Worm (Caenorhabditis elegans): ENCODE data around the gene K01A12.2.

Gene K01A12.2

ce11 chrX:8602722-8603427 is 10.3 kb upstream of the K01A12.2 start:
- TF ChIP-seq nhr-76 (tag; optimal IDR thresholded peaks at IDR 0.05) (no peak), mab-5 (tag; optimal IDR thresholded peaks at IDR 0.05) (no peak), sem-2 (GFP tag; optimal IDR thresholded peaks at IDR 0.05) (no peak), cnd-1 (tag; optimal IDR thresholded peaks at IDR 0.05) (no peak), nhr-12 (tag; optimal IDR thresholded peaks at IDR 0.05) (no peak), sptf-1 (tag; optimal IDR thresholded peaks at IDR 0.05) (peak; percentile 79), elt-1 (tag; optimal IDR thresholded peaks at IDR 0.05; ENCODE audit: borderline replicate concordance, insufficient read depth) (no peak), unc-39 (tag; optimal IDR thresholded peaks at IDR 0.05) (no peak), nhr-28 (tag; optimal IDR thresholded peaks at IDR 0.05) (no peak), lsy-2 (tag; optimal IDR thresholded peaks at IDR 0.05) (no peak), unc-120 (tag; optimal IDR thresholded peaks at IDR 0.05; ENCODE audit: poor library complexity, severe bottlenecking) (peak; percentile 21), bed-3 (GFP tag; optimal IDR thresholded peaks at IDR 0.05) (no peak), ceh-39 (tag; optimal IDR thresholded peaks at IDR 0.05) (no peak), ces-1 (GFP tag; optimal IDR thresholded peaks at IDR 0.05) (no peak), lin-32 (GFP tag; optimal IDR thresholded peaks at IDR 0.05) (no peak), blmp-1 (tag; optimal IDR thresholded peaks at IDR 0.05) (no peak), unc-62 (GFP tag; optimal IDR thresholded peaks at IDR 0.05) (no peak), mep-1 (tag; optimal IDR thresholded peaks at IDR 0.05) (no peak), mls-2 (tag; optimal IDR thresholded peaks at IDR 0.05) (peak; percentile 53), lin-13 (tag; optimal IDR thresholded peaks at IDR 0.05) (no peak), ceh-43 (GFP tag; optimal IDR thresholded peaks at IDR 0.05) (peak; percentile 55), pha-4 (tag; optimal IDR thresholded peaks at IDR 0.05) (no peak), M03D4.4 (tag; optimal IDR thresholded peaks at IDR 0.05) (peak; percentile 62), hlh-1 (tag; optimal IDR thresholded peaks at IDR 0.05) (no peak), tbx-8 (GFP tag; optimal IDR thresholded peaks at IDR 0.05) (no peak), flh-1 (GFP tag; optimal IDR thresholded peaks at IDR 0.05) (no peak), zip-8 (tag; optimal IDR thresholded peaks at IDR 0.05) (no peak), nhr-237 (tag; optimal IDR thresholded peaks at IDR 0.05) (no peak), nhr-2 (tag; optimal IDR thresholded peaks at IDR 0.05) (no peak), ztf-11 (tag; optimal IDR thresholded peaks at IDR 0.05) (no peak), ham-2 (GFP tag; optimal IDR thresholded peaks at IDR 0.05) (no peak), drap-1 (GFP tag; optimal IDR thresholded peaks at IDR 0.05) (no peak), snpc-4 (tag; optimal IDR thresholded peaks at IDR 0.05) (no peak), elt-3 (tag; optimal IDR thresholded peaks at IDR 0.05) (no peak), ceh-83 (GFP tag; optimal IDR thresholded peaks at IDR 0.05) (peak; percentile 63)

- no peak for TF ChIP-seq sptf-1 (tag; optimal IDR thresholded peaks at IDR 0.05)
- no peak for TF ChIP-seq lsy-2 (tag; optimal IDR thresholded peaks at IDR 0.05)
- TF ChIP-seq nhr-2 (tag; optimal IDR thresholded peaks at IDR 0.05): no peak
- no peak for TF ChIP-seq blmp-1 (tag; optimal IDR thresholded peaks at IDR 0.05)
- TF ChIP-seq elt-3 (tag; optimal IDR thresholded peaks at IDR 0.05): no peak
- no peak for TF ChIP-seq snpc-4 (tag; optimal IDR thresholded peaks at IDR 0.05)
- no peak for TF ChIP-seq ceh-83 (GFP tag; optimal IDR thresholded peaks at IDR 0.05)
- no peak for TF ChIP-seq nhr-12 (tag; optimal IDR thresholded peaks at IDR 0.05)
- TF ChIP-seq unc-62 (GFP tag; optimal IDR thresholded peaks at IDR 0.05): no peak
- TF ChIP-seq ztf-11 (tag; optimal IDR thresholded peaks at IDR 0.05): no peak
- TF ChIP-seq lin-32 (GFP tag; optimal IDR thresholded peaks at IDR 0.05): no peak
- TF ChIP-seq hlh-1 (tag; optimal IDR thresholded peaks at IDR 0.05): no peak
These were observed 9.0 kb upstream of the K01A12.2 start for ce11 chrX:8604160-8604559.

ce11 chrX:8605005-8605404 is 8.1 kb upstream of the K01A12.2 start, which contains the start of the genes H35N09.2 and H35N09.1:
Gene H35N09.2, minus strand, starts transcription at chrX:8605058.
Gene H35N09.1, plus strand, starts transcription at chrX:8605339.
- TF ChIP-seq lin-13 (tag; optimal IDR thresholded peaks at IDR 0.05): peak; percentile 1
- no peak for TF ChIP-seq elt-1 (tag; optimal IDR thresholded peaks at IDR 0.05; ENCODE audit: borderline replicate concordance, insufficient read depth)
- no peak for TF ChIP-seq mls-2 (tag; optimal IDR thresholded peaks at IDR 0.05)
- TF ChIP-seq zip-8 (tag; optimal IDR thresholded peaks at IDR 0.05): no peak
- peak; percentile 63 for TF ChIP-seq pha-4 (tag; optimal IDR thresholded peaks at IDR 0.05)
- peak; percentile 37 for TF ChIP-seq hlh-1 (tag; optimal IDR thresholded peaks at IDR 0.05)
- peak; percentile 81 for TF ChIP-seq ceh-39 (tag; optimal IDR thresholded peaks at IDR 0.05)
- TF ChIP-seq mep-1 (tag; optimal IDR thresholded peaks at IDR 0.05): peak; percentile 27

Data from whole organism, mixed stage, embryonic.